Fruit fly (Drosophila melanogaster): ENCODE data around the gene CG4911.

CG4911 gene

dm6 chr3L:9066509-9067021 is 6.0 kb downstream of the CG4911 start:
- TF ChIP-seq CG11696 (GFP tag; IDR thresholded peaks at IDR 0.05) (no peak), Mes4 (GFP tag; optimal IDR thresholded peaks at IDR 0.05) (no peak), chinmo (GFP tag; IDR thresholded peaks at IDR 0.05; ENCODE audit: partially characterized antibody) (0 out of 4 replicates have a peak, but pooled peaks have one; percentile 33), Med (GFP tag) (peak; percentile 19), slp2 (GFP tag; optimal IDR thresholded peaks at IDR 0.05) (no peak), cad (GFP tag; optimal IDR thresholded peaks at IDR 0.05) (peak; percentile 22), BEAF-32 (GFP tag; optimal IDR thresholded peaks at IDR 0.05) (no peak), Fer3 (tag; optimal IDR thresholded peaks at IDR 0.05) (no peak), CG7556 (GFP tag; optimal IDR thresholded peaks at IDR 0.05) (no peak), CG12744 (GFP tag; optimal IDR thresholded peaks at IDR 0.05) (no peak), exex (tag; optimal IDR thresholded peaks at IDR 0.05) (peak; percentile 33), nerfin-2 (GFP tag; IDR thresholded peaks at IDR 0.05; ENCODE audit: partially characterized antibody) (no peak), pzg (GFP tag; optimal IDR thresholded peaks at IDR 0.05) (no peak), tap (tag; optimal IDR thresholded peaks at IDR 0.05) (no peak), CG11695 (GFP tag; IDR thresholded peaks at IDR 0.05) (no peak), Pdp1 (GFP tag; optimal IDR thresholded peaks at IDR 0.05) (peak in 1 of 2 experiments; percentile 91), CG6654 (GFP tag; optimal IDR thresholded peaks at IDR 0.05) (peak; percentile 90), CG18619 (GFP tag; optimal IDR thresholded peaks at IDR 0.05) (no peak), lab (GFP tag; optimal IDR thresholded peaks at IDR 0.05) (peak; percentile 34), CG18011 (GFP tag; optimal IDR thresholded peaks at IDR 0.05) (no peak), sqz (GFP tag; optimal IDR thresholded peaks at IDR 0.05) (no peak)

DNA sequence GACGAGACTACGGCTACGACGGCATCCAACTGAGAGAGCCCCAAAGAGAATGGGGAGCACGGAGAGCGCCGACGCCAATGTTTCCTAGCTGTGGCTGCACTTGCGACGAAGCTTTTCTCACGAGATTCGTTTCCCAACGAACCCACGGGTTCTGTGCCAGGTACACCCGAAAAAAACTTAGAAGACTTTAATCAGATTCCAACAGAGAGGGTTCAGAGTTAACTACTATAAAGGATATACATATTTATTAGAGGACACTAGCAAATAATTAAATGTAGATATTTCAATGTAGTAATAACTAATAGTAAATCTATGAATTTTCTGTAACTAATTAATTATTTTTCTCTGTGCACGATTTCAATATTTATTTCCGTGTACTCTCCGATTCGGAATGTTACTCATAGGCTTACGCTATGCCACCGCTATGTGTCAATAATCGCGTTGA is 6.5 kb downstream of the CG4911 start, which contains the start of gene Argk1:
TSS of gene Argk1 (minus strand) at position 31 of the 445 bp plus-strand sequence.
- TF ChIP-seq zfh1 (GFP tag; IDR thresholded peaks at IDR 0.05): peak; percentile 46; the same call in 1 of the 3 replicates
- TF ChIP-seq al (GFP tag; IDR thresholded peaks at IDR 0.05): peak; percentile 56; the same call in 1 of the 2 replicates
- peak; percentile 85 for TF ChIP-seq CG2120 (GFP tag; optimal IDR thresholded peaks at IDR 0.05)
- peak; percentile 28 for TF ChIP-seq CG13775 (GFP tag; optimal IDR thresholded peaks at IDR 0.05)
- 0 out of 3 replicates have a peak, but pooled peaks have one; percentile 25 for TF ChIP-seq CG7357 (GFP tag; IDR thresholded peaks at IDR 0.05)
- TF ChIP-seq CG18599 (GFP tag; optimal IDR thresholded peaks at IDR 0.05): peak; percentile 72
- TF ChIP-seq kay (GFP tag; optimal IDR thresholded peaks at IDR 0.05): no peak
- TF ChIP-seq odd (GFP tag; optimal IDR thresholded peaks at IDR 0.05): no peak
- TF ChIP-seq usp (GFP tag; optimal IDR thresholded peaks at IDR 0.05): no peak
- TF ChIP-seq CG14050 (GFP tag; IDR thresholded peaks at IDR 0.05): peak; percentile 32; the same call in 1 of the 3 replicates
- no peak for TF ChIP-seq trh (GFP tag; optimal IDR thresholded peaks at IDR 0.05)
- peak; percentile 68 for TF ChIP-seq CG9215 (GFP tag; IDR thresholded peaks at IDR 0.05)
- TF ChIP-seq Bdp1 (GFP tag; optimal IDR thresholded peaks at IDR 0.05): no peak
- peak; percentile 35 for TF ChIP-seq CG7786 (GFP tag; optimal IDR thresholded peaks at IDR 0.05)
- TF ChIP-seq CG10267 (tag; optimal IDR thresholded peaks at IDR 0.05): peak; percentile 4
- TF ChIP-seq B-H2 (GFP tag; optimal IDR thresholded peaks at IDR 0.05): peak; percentile 30
- peak; percentile 46 for TF ChIP-seq CG30403 (GFP tag; optimal IDR thresholded peaks at IDR 0.05)
- no peak for TF ChIP-seq CG30431 (GFP tag; optimal IDR thresholded peaks at IDR 0.05)
- TF ChIP-seq nmo (GFP tag; optimal IDR thresholded peaks at IDR 0.05): peak; percentile 52
- TF ChIP-seq twi (tag; optimal IDR thresholded peaks at IDR 0.05): no peak
- no peak for TF ChIP-seq hbn (GFP tag; IDR thresholded peaks at IDR 0.05; ENCODE audit: partially characterized antibody)
- TF ChIP-seq CG8359 (GFP tag; optimal IDR thresholded peaks at IDR 0.05; ENCODE audit: borderline replicate concordance): no peak
- 0 out of 3 replicates have a peak, but pooled peaks have one; percentile 14 for TF ChIP-seq ci (GFP tag; IDR thresholded peaks at IDR 0.05)
- peak; percentile 60 for TF ChIP-seq CG12155 (GFP tag; optimal IDR thresholded peaks at IDR 0.05)
- no peak for TF ChIP-seq z (GFP tag; IDR thresholded peaks at IDR 0.05)
- peak in 1 of 2 experiments; percentile 61 for TF ChIP-seq eve (GFP tag; optimal IDR thresholded peaks at IDR 0.05)
- no peak for TF ChIP-seq eyg (GFP tag; optimal IDR thresholded peaks at IDR 0.05)
- TF ChIP-seq tio (GFP tag; optimal IDR thresholded peaks at IDR 0.05): peak; percentile 38
- peak in 1 of 2 experiments; percentile 28 for TF ChIP-seq bsh (GFP tag; optimal IDR thresholded peaks at IDR 0.05)
